Fruit fly (Drosophila melanogaster) S2 (cell line): ENCODE measurements around the gene CG3651.

Source experiments
- CG8478 ChIP-seq: fragments of >200 bp; optimal IDR thresholded peaks from 2 replicates; lab custom pipeline; 2018
- CTCF ChIP-seq, 2 experiments: fragments of >200 bp; optimal IDR thresholded peaks; 2 replicates each; lab custom pipeline; 2018

- no peak for TF ChIP-seq CTCF (optimal IDR thresholded peaks at IDR 0.05; lab: Kevin White, UChicago)
- no peak for TF ChIP-seq CG8478 (lab: Kevin White, UChicago)
Measured at dm6 chr2L:22163302-22163701, 42.2 kb downstream of the CG3651 start.
